Worm (Caenorhabditis elegans) whole organism, young adult: Measurements from ENCODE around the gene cutl-26.

ENCODE experiments used
- B0035.1 ChIP-seq: sonication (generic microtip); optimal IDR thresholded peaks from 2 replicates; lab custom pipeline; 2016; ENCODE audit warnings: missing genetic modification characterization, mild to moderate bottlenecking, missing compliant biosample characterization, missing genotype, missing genetic modification reagents
- B0261.1 ChIP-seq: sonication (generic microtip); optimal IDR thresholded peaks from 2 replicates; lab custom pipeline; 2016; ENCODE audit warnings: mild to moderate bottlenecking, missing genetic modification characterization, moderate library complexity, missing compliant biosample characterization
- C17E4.6 ChIP-seq: fragments of 200-800 bp; sonication (Bioruptor generic); IDR thresholded peaks from 2 replicates; pipeline ENCODE4 v1.3.6; 2022; ENCODE audit warnings: missing genetic modification reagents, missing genetic modification characterization, missing compliant biosample characterization
- F37B4.10 ChIP-seq: fragments of 200-800 bp; sonication (Bioruptor generic); IDR thresholded peaks from 2 replicates; pipeline ENCODE4 v1.3.6; 2022; ENCODE audit warnings: missing genetic modification characterization, missing compliant biosample characterization
- Y95B8A.8 ChIP-seq: fragments of 200-800 bp; sonication (Bioruptor generic); IDR thresholded peaks from 2 replicates; pipeline ENCODE4 v1.3.6; 2022; ENCODE audit warnings: missing genetic modification reagents, missing genetic modification characterization, missing compliant biosample characterization
- ama-1 ChIP-seq, 3 experiments: fragments of 150-350 bp in 1 of 3; sonication (generic microtip) in 2 of 3; optimal IDR thresholded peaks; 2 replicates each; lab custom pipeline; 2014 to 2018; ENCODE audit warnings: missing biosample characterization in 2 of 3, missing genetic modification characterization in 2 of 3, missing genetic modification reagents in 2 of 3
- aptf-2 ChIP-seq: fragments of 200-800 bp; sonication (Bioruptor generic); conservative IDR thresholded peaks from 2 replicates; pipeline ENCODE4 v1.3.6; 2022; ENCODE audit warnings: missing genetic modification reagents, missing genetic modification characterization, missing compliant biosample characterization
- ccch-3 ChIP-seq: fragments of 200-800 bp; sonication (Bioruptor generic); optimal IDR thresholded peaks from 2 replicates; lab custom pipeline; 2018; ENCODE audit warnings: mild to moderate bottlenecking, missing genetic modification characterization, missing compliant biosample characterization
- cebp-1 ChIP-seq, 2 experiments: fragments of 200-800 bp in 1 of 2; sonication (Bioruptor generic) in 1 of 2; sonication (generic microtip) in 1 of 2; IDR thresholded peaks in 1 of 2; optimal IDR thresholded peaks in 1 of 2; 2 replicates each; pipeline versions ENCODE4 v1.3.6 to Lab custom; 2017 to 2022; ENCODE audit warnings: missing compliant biosample characterization in 2 of 2, missing genetic modification characterization in 2 of 2, mild to moderate bottlenecking in 1 of 2, missing genetic modification reagents in 1 of 2, moderate library complexity in 1 of 2
- cebp-2 ChIP-seq: fragments of 200-800 bp; sonication (Bioruptor generic); IDR thresholded peaks from 2 replicates; pipeline ENCODE4 v1.3.6; 2022; ENCODE audit warnings: missing genetic modification characterization, missing compliant biosample characterization
- ceh-79 ChIP-seq: sonication (generic microtip); optimal IDR thresholded peaks from 2 replicates; lab custom pipeline; 2017; ENCODE audit warnings: mild to moderate bottlenecking, missing genetic modification characterization, missing compliant biosample characterization
- chd-7 ChIP-seq: sonication (generic microtip); optimal IDR thresholded peaks from 2 replicates; lab custom pipeline; 2016; ENCODE audit warnings: mild to moderate bottlenecking, missing genetic modification characterization, moderate library complexity, missing compliant biosample characterization
- fkh-3 ChIP-seq: sonication (generic microtip); optimal IDR thresholded peaks from 2 replicates; lab custom pipeline; 2016; ENCODE audit warnings: mild to moderate bottlenecking, missing genetic modification characterization, missing compliant biosample characterization
- gei-17 ChIP-seq: fragments of 200-800 bp; sonication (Bioruptor generic); optimal IDR thresholded peaks from 2 replicates; lab custom pipeline; 2018; ENCODE audit warnings: mild to moderate bottlenecking, missing genetic modification characterization, missing compliant biosample characterization
- hlh-26 ChIP-seq: fragments of 200-800 bp; sonication (Bioruptor generic); conservative IDR thresholded peaks from 2 replicates; pipeline ENCODE4 v1.3.6; 2022; ENCODE audit warnings: missing genetic modification reagents, missing genetic modification characterization, missing compliant biosample characterization
- hmg-1.2 ChIP-seq: fragments of 200-800 bp; sonication (Bioruptor generic); IDR thresholded peaks from 2 replicates; pipeline ENCODE4 v1.3.6; 2022; ENCODE audit warnings: missing genetic modification reagents, missing genetic modification characterization, missing compliant biosample characterization
- hsf-1 ChIP-seq: fragments of 200-800 bp; sonication (Bioruptor generic); IDR thresholded peaks from 2 replicates; pipeline ENCODE4 v1.3.6; 2022; ENCODE audit warnings: missing genetic modification reagents, missing genetic modification characterization, missing compliant biosample characterization
- lin-26 ChIP-seq: fragments of 200-800 bp; sonication (Bioruptor generic); IDR thresholded peaks from 2 replicates; pipeline ENCODE4 v1.3.6; 2022; ENCODE audit warnings: missing genetic modification reagents, missing genetic modification characterization, missing compliant biosample characterization
- lin-35 ChIP-seq, 3 experiments: fragments of 150-350 bp in 2 of 3; sonication (generic microtip) in 1 of 3; optimal IDR thresholded peaks; 2 replicates each; lab custom pipeline; 2014 to 2018; ENCODE audit warnings: missing biosample characterization in 3 of 3, missing genetic modification characterization in 3 of 3, missing genetic modification reagents in 3 of 3
- lsl-1 ChIP-seq: fragments of 200-800 bp; sonication (Bioruptor generic); optimal IDR thresholded peaks from 2 replicates; lab custom pipeline; 2018; ENCODE audit warnings: mild to moderate bottlenecking, missing genetic modification characterization, moderate library complexity, missing compliant biosample characterization
- lsy-27 ChIP-seq: sonication (generic microtip); optimal IDR thresholded peaks from 2 replicates; lab custom pipeline; 2017; ENCODE audit warnings: missing genetic modification characterization, mild to moderate bottlenecking, missing compliant biosample characterization, antibody characterized with exemption, missing genotype, borderline replicate concordance; ENCODE audit not compliant: insufficient read depth
- madf-6 ChIP-seq: fragments of 200-800 bp; sonication (Bioruptor generic); IDR thresholded peaks from 2 replicates; pipeline ENCODE4 v1.3.6; 2022; ENCODE audit warnings: missing genetic modification reagents, missing genetic modification characterization, missing compliant biosample characterization
- mel-28 ChIP-seq: sonication (generic microtip); optimal IDR thresholded peaks from 2 replicates; lab custom pipeline; 2016; ENCODE audit warnings: borderline replicate concordance, mild to moderate bottlenecking, missing genetic modification characterization, missing compliant biosample characterization
- mes-4 ChIP-seq: sonication (generic microtip); optimal IDR thresholded peaks from 2 replicates; lab custom pipeline; 2016; ENCODE audit warnings: missing genotype, missing genetic modification characterization, missing compliant biosample characterization
- nfya-2 ChIP-seq: fragments of 200-800 bp; sonication (Bioruptor generic); IDR thresholded peaks from 2 replicates; pipeline ENCODE4 v1.3.6; 2022; ENCODE audit warnings: missing genetic modification reagents, missing genetic modification characterization, missing compliant biosample characterization
- nhr-80 ChIP-seq: sonication (generic microtip); optimal IDR thresholded peaks from 2 replicates; lab custom pipeline; 2016; ENCODE audit warnings: missing genetic modification characterization, missing compliant biosample characterization
- sdz-38 ChIP-seq: sonication (generic microtip); optimal IDR thresholded peaks from 2 replicates; lab custom pipeline; 2016; ENCODE audit warnings: missing genotype, missing genetic modification characterization, missing compliant biosample characterization
- sea-2 ChIP-seq: fragments of 200-800 bp; sonication (Bioruptor generic); IDR thresholded peaks from 2 replicates; pipeline ENCODE4 v1.3.6; 2022; ENCODE audit warnings: missing genetic modification characterization, missing compliant biosample characterization
- snpc-1.3 ChIP-seq: sonication (generic microtip); optimal IDR thresholded peaks from 2 replicates; lab custom pipeline; 2017; ENCODE audit warnings: missing genetic modification characterization, mild to moderate bottlenecking, missing compliant biosample characterization, antibody characterized with exemption, moderate library complexity, missing genotype, missing genetic modification reagents; ENCODE audit not compliant: insufficient read depth
- snpc-4 ChIP-seq, 5 experiments: fragments of 150-350 bp in 1 of 5; sonication (generic microtip) in 4 of 5; optimal IDR thresholded peaks; 2 replicates each; lab custom pipeline; 2014 to 2018; ENCODE audit warnings: missing genetic modification characterization in 5 of 5, missing biosample characterization in 3 of 5, antibody characterized with exemption in 2 of 5, mild to moderate bottlenecking in 2 of 5, missing compliant biosample characterization in 2 of 5, missing genotype in 2 of 5, moderate library complexity in 2 of 5, missing genetic modification reagents in 1 of 5
- tbp1 ChIP-seq: fragments of 200-800 bp; sonication (Bioruptor generic); optimal IDR thresholded peaks from 2 replicates; lab custom pipeline; 2018; ENCODE audit warnings: mild to moderate bottlenecking, missing genetic modification characterization, missing compliant biosample characterization
- unc-62 ChIP-seq: fragments of 150-350 bp; optimal IDR thresholded peaks from 2 replicates; lab custom pipeline; 2014; ENCODE audit warnings: missing biosample characterization, missing genetic modification reagents, missing genetic modification characterization
- xnd-1 ChIP-seq: sonication (generic microtip); optimal IDR thresholded peaks from 2 replicates; lab custom pipeline; 2016; ENCODE audit warnings: missing genotype, missing genetic modification reagents, missing genetic modification characterization, missing compliant biosample characterization
- zfh-2 ChIP-seq: fragments of 200-800 bp; sonication (Bioruptor generic); conservative IDR thresholded peaks from 2 replicates; pipeline ENCODE4 v1.3.6; 2022; ENCODE audit warnings: missing genetic modification reagents, missing genetic modification characterization, missing compliant biosample characterization
- ztf-26 ChIP-seq: sonication (generic microtip); optimal IDR thresholded peaks from 2 replicates; lab custom pipeline; 2017; ENCODE audit warnings: missing genetic modification characterization, missing compliant biosample characterization

Gene cutl-26

ce11 chrIV:653138-653848, 54.2 kb downstream of the cutl-26 start, which contains the start of gene K11H12.1 (continued):
- TF ChIP-seq madf-6, result peak; percentile 78
- no peak for TF ChIP-seq F37B4.10
- TF ChIP-seq mes-4, result no peak
- no peak for TF ChIP-seq sdz-38 (tag; lab: Kevin White, UChicago)
- no peak for TF ChIP-seq snpc-1.3
- no peak for TF ChIP-seq nhr-80 (tag; lab: Kevin White, UChicago)
- TF ChIP-seq C17E4.6, result peak; percentile 68; the same call in 1 of the 2 replicates
- no peak for TF ChIP-seq aptf-2 (GFP tag; lab: Robert Waterston, UW)
- no peak for TF ChIP-seq mel-28 (tag; lab: Kevin White, UChicago)
- peak; percentile 30 for TF ChIP-seq xnd-1 (tag; lab: Kevin White, UChicago)
- 0 out of 2 replicates have a peak, but pooled peaks have one; percentile 82 for TF ChIP-seq cebp-2 (GFP tag; lab: Robert Waterston, UW)
- TF ChIP-seq lsy-27 (tag; lab: Kevin White, UChicago), result no peak
- no peak for TF ChIP-seq lsl-1 (GFP tag; lab: Kevin White, UChicago)
- TF ChIP-seq lin-35 (GFP tag; optimal IDR thresholded peaks at IDR 0.05; lab: Kevin White, UChicago), result peak in 1 of 3 experiments; percentile 23
- no peak for TF ChIP-seq hlh-26 (GFP tag; lab: Robert Waterston, UW)
- no peak for TF ChIP-seq fkh-3 (tag; lab: Kevin White, UChicago)
- TF ChIP-seq lin-26 (GFP tag; lab: Robert Waterston, UW), result peak; percentile 25; the same call in 1 of the 2 replicates
- no peak for TF ChIP-seq unc-62 (GFP tag; lab: Kevin White, UChicago)
- peak; percentile 8 for TF ChIP-seq tbp1 (GFP tag; lab: Kevin White, UChicago)
- no peak for TF ChIP-seq ceh-79
- 0 out of 2 replicates have a peak, but pooled peaks have one; percentile 10 for TF ChIP-seq Y95B8A.8
- TF ChIP-seq hsf-1 (GFP tag; lab: Robert Waterston, UW), result peak; percentile 78
- TF ChIP-seq B0261.1 (tag; lab: Kevin White, UChicago), result peak; percentile 2
- no peak for TF ChIP-seq ama-1 (optimal IDR thresholded peaks at IDR 0.05; lab: Kevin White, UChicago)
- TF ChIP-seq ama-1 (GFP tag; optimal IDR thresholded peaks at IDR 0.05; lab: Kevin White, UChicago), result no peak
- TF ChIP-seq cebp-1 (GFP tag; IDR thresholded peaks at IDR 0.05; lab: Robert Waterston, UW), result no peak
- TF ChIP-seq cebp-1 (tag; optimal IDR thresholded peaks at IDR 0.05; lab: Kevin White, UChicago), result peak; percentile 14
- TF ChIP-seq sea-2 (GFP tag; lab: Robert Waterston, UW), result no peak
- peak; percentile 80; the same call in 1 of the 2 replicates for TF ChIP-seq nfya-2
- no peak for TF ChIP-seq ztf-26 (tag; lab: Kevin White, UChicago)
- TF ChIP-seq ccch-3, result no peak
- no peak for TF ChIP-seq gei-17 (GFP tag; lab: Kevin White, UChicago)
- TF ChIP-seq hmg-1.2, result no peak; the same call in 1 of the 2 replicates
- no peak for TF ChIP-seq snpc-4 (GFP tag; optimal IDR thresholded peaks at IDR 0.05; lab: Kevin White, UChicago)
- peak in 2 of 4 experiments; percentile 12 to 45 for TF ChIP-seq snpc-4 (tag; optimal IDR thresholded peaks at IDR 0.05; lab: Kevin White, UChicago)
- no peak for TF ChIP-seq chd-7 (tag; lab: Kevin White, UChicago)

- TF ChIP-seq B0035.1 (tag; lab: Kevin White, UChicago) (no peak), zfh-2 (peak; percentile 45; the same call in 1 of the 2 replicates)
These were observed 58.2 kb downstream of the cutl-26 start, which contains the start of gene K11H12.9 for ce11 chrIV:649365-649764. Gene K11H12.9 (plus strand): TSS chrIV:649665.
